Fruit fly (Drosophila melanogaster) Kc167 (cell line): Measurements from ENCODE around the gene Oatp33Eb.

Source experiments
- Myc ChIP-seq: fragments of >200 bp; optimal IDR thresholded peaks from 2 replicates; lab custom pipeline; 2017; ENCODE audit warnings: missing external identifiers
- Sin3A ChIP-seq: fragments of >200 bp; optimal IDR thresholded peaks from 2 replicates; lab custom pipeline; 2018; ENCODE audit warnings: missing external identifiers
- h ChIP-seq: fragments of >200 bp; optimal IDR thresholded peaks from 3 replicates; lab custom pipeline; 2018; ENCODE audit warnings: missing external identifiers
- insv ChIP-seq: fragments of >200 bp; optimal IDR thresholded peaks from 3 replicates; lab custom pipeline; 2018; ENCODE audit warnings: missing external identifiers
- psq ChIP-seq: fragments of >200 bp; optimal IDR thresholded peaks from 2 replicates; lab custom pipeline; 2017; ENCODE audit warnings: missing external identifiers
- ttk ChIP-seq: sonication (Bioruptor generic); optimal IDR thresholded peaks from 2 replicates; lab custom pipeline; 2017; ENCODE audit warnings: missing external identifiers

Oatp33Eb gene

dm6 chr2L:12459841-12460240, 11.6 kb downstream of the Oatp33Eb start:
- TF ChIP-seq ttk (lab: Kevin White, UChicago) (peak; percentile 12), h (lab: Kevin White, UChicago) (no peak)

dm6 chr2L:12460767-12461739, 12.8 kb downstream of the Oatp33Eb start:
- TF ChIP-seq psq (lab: Kevin White, UChicago) (no peak), ttk (lab: Kevin White, UChicago) (no peak), insv (lab: Kevin White, UChicago) (no peak), h (lab: Kevin White, UChicago) (no peak), Sin3A (lab: Kevin White, UChicago) (no peak), Myc (no peak)

- TF ChIP-seq insv (lab: Kevin White, UChicago), result no peak
- no peak for TF ChIP-seq ttk (lab: Kevin White, UChicago)
- no peak for TF ChIP-seq h (lab: Kevin White, UChicago)
- TF ChIP-seq Sin3A (lab: Kevin White, UChicago), result no peak
- no peak for TF ChIP-seq psq (lab: Kevin White, UChicago)
Observed at dm6 chr2L:12463037-12463436, 14.8 kb downstream of the Oatp33Eb start.

dm6 chr2L:12464065-12464464, 15.8 kb downstream of the Oatp33Eb start:
- TF ChIP-seq ttk (lab: Kevin White, UChicago), result no peak
- no peak for TF ChIP-seq psq (lab: Kevin White, UChicago)
- no peak for TF ChIP-seq Sin3A (lab: Kevin White, UChicago)
- no peak for TF ChIP-seq insv (lab: Kevin White, UChicago)
- no peak for TF ChIP-seq Myc
- no peak for TF ChIP-seq h (lab: Kevin White, UChicago)

dm6 chr2L:12465164-12466011, 17.1 kb downstream of the Oatp33Eb start:
- TF ChIP-seq insv (lab: Kevin White, UChicago) (no peak), h (lab: Kevin White, UChicago) (no peak), Sin3A (lab: Kevin White, UChicago) (no peak), psq (lab: Kevin White, UChicago) (no peak), ttk (lab: Kevin White, UChicago) (no peak), Myc (no peak)

dm6 chr2L:12466506-12467043, 18.3 kb downstream of the Oatp33Eb start:
- TF ChIP-seq h (lab: Kevin White, UChicago), result no peak
- no peak for TF ChIP-seq Sin3A (lab: Kevin White, UChicago)
- no peak for TF ChIP-seq insv (lab: Kevin White, UChicago)
- TF ChIP-seq ttk (lab: Kevin White, UChicago), result no peak
- no peak for TF ChIP-seq Myc

dm6 chr2L:12467673-12468072, 19.4 kb downstream of the Oatp33Eb start:
- TF ChIP-seq psq (lab: Kevin White, UChicago), result no peak
- no peak for TF ChIP-seq h (lab: Kevin White, UChicago)
- no peak for TF ChIP-seq ttk (lab: Kevin White, UChicago)
- no peak for TF ChIP-seq insv (lab: Kevin White, UChicago)
- TF ChIP-seq Sin3A (lab: Kevin White, UChicago), result no peak
- TF ChIP-seq Myc, result no peak

- TF ChIP-seq Sin3A (lab: Kevin White, UChicago) (no peak), insv (lab: Kevin White, UChicago) (no peak), Myc (no peak), psq (lab: Kevin White, UChicago) (no peak), h (lab: Kevin White, UChicago) (no peak), ttk (lab: Kevin White, UChicago) (no peak)
Observed at dm6 chr2L:12468813-12469212, 20.5 kb downstream of the Oatp33Eb start.

dm6 chr2L:12469235-12469634, 21.0 kb downstream of the Oatp33Eb start:
- TF ChIP-seq Sin3A (lab: Kevin White, UChicago) (no peak), h (lab: Kevin White, UChicago) (no peak), ttk (lab: Kevin White, UChicago) (no peak), Myc (no peak), psq (lab: Kevin White, UChicago) (no peak), insv (lab: Kevin White, UChicago) (no peak)

- no peak for TF ChIP-seq h (lab: Kevin White, UChicago)
- no peak for TF ChIP-seq psq (lab: Kevin White, UChicago)
- TF ChIP-seq insv (lab: Kevin White, UChicago), result no peak
Observed at dm6 chr2L:12471937-12472336, 23.7 kb downstream of the Oatp33Eb start.

- no peak for TF ChIP-seq psq (lab: Kevin White, UChicago)
- TF ChIP-seq Myc, result no peak
- TF ChIP-seq h (lab: Kevin White, UChicago), result no peak
- TF ChIP-seq Sin3A (lab: Kevin White, UChicago), result no peak
- no peak for TF ChIP-seq ttk (lab: Kevin White, UChicago)
- TF ChIP-seq insv (lab: Kevin White, UChicago), result no peak
Observed at dm6 chr2L:12472988-12473387, 24.7 kb downstream of the Oatp33Eb start.
